Worm (Caenorhabditis elegans) whole organism, L4 larva: Measurements from ENCODE around the gene D1054.1.
A peak's percentile ranks its signal among the peaks of the same experiment; 100 is the strongest.

ENCODE experiments used
- D1046.2 ChIP-seq: fragments of 200-800 bp; sonication (Bioruptor generic); IDR thresholded peaks from 2 replicates; pipeline ENCODE4 v1.3.6; 2022; ENCODE audit warnings: missing genetic modification characterization, missing compliant biosample characterization
- F10B5.3 ChIP-seq: sonication (generic microtip); optimal IDR thresholded peaks from 2 replicates; lab custom pipeline; 2016; ENCODE audit warnings: mild to moderate bottlenecking, missing genetic modification characterization, missing compliant biosample characterization
- T26A8.4 ChIP-seq: fragments of 200-800 bp; sonication (Bioruptor generic); IDR thresholded peaks from 2 replicates; pipeline ENCODE4 v1.3.6; 2022; ENCODE audit warnings: missing genetic modification characterization, missing compliant biosample characterization
- Y5F2A.4 ChIP-seq: fragments of 200-800 bp; sonication (Bioruptor generic); optimal IDR thresholded peaks from 2 replicates; lab custom pipeline; 2018; ENCODE audit warnings: mild to moderate bottlenecking, missing genetic modification characterization, missing compliant biosample characterization
- ZK546.5 ChIP-seq, 2 experiments: sonication (generic microtip); optimal IDR thresholded peaks; 2 replicates each; lab custom pipeline; 2017; ENCODE audit warnings: missing biosample characterization in 2 of 2, missing genetic modification characterization in 2 of 2
- aly-2 ChIP-seq: sonication (generic microtip); optimal IDR thresholded peaks from 2 replicates; lab custom pipeline; 2018; ENCODE audit warnings: missing biosample characterization, missing genetic modification characterization
- ama-1 ChIP-seq: fragments of 150-350 bp; optimal IDR thresholded peaks from 2 replicates; lab custom pipeline; 2014; ENCODE audit warnings: inconsistent platforms, mixed read lengths
- ceh-28 ChIP-seq: fragments of 150-350 bp; optimal IDR thresholded peaks from 2 replicates; lab custom pipeline; 2014; ENCODE audit warnings: missing biosample characterization, missing genetic modification reagents, missing genetic modification characterization
- ceh-44 ChIP-seq: fragments of 200-800 bp; sonication (Bioruptor generic); IDR thresholded peaks from 2 replicates; pipeline ENCODE4 v1.3.6; 2022; ENCODE audit warnings: missing genetic modification reagents, missing genetic modification characterization, missing compliant biosample characterization
- daf-12 ChIP-seq: fragments of 150-350 bp; optimal IDR thresholded peaks from 2 replicates; lab custom pipeline; 2014; ENCODE audit warnings: missing biosample characterization, missing genetic modification reagents, missing genetic modification characterization
- daf-16 ChIP-seq, 3 experiments: sonication (generic microtip); optimal IDR thresholded peaks; 2 replicates each; lab custom pipeline; 2016 to 2017; ENCODE audit warnings: missing genetic modification characterization in 3 of 3, missing genetic modification reagents in 3 of 3, mild to moderate bottlenecking in 2 of 3, missing compliant biosample characterization in 2 of 3, missing biosample characterization in 1 of 3, moderate library complexity in 1 of 3
- dmd-6 ChIP-seq: fragments of 200-800 bp; sonication (Bioruptor generic); IDR thresholded peaks from 2 replicates; pipeline ENCODE4 v1.3.6; 2022; ENCODE audit warnings: missing genetic modification reagents, missing genetic modification characterization, missing compliant biosample characterization
- dmd-8 ChIP-seq: fragments of 200-800 bp; sonication (Bioruptor generic); IDR thresholded peaks from 2 replicates; pipeline ENCODE4 v1.3.6; 2022; ENCODE audit warnings: missing genetic modification characterization, missing compliant biosample characterization
- duxl-1 ChIP-seq: sonication (generic microtip); optimal IDR thresholded peaks from 2 replicates; lab custom pipeline; 2016; ENCODE audit warnings: mild to moderate bottlenecking, missing genetic modification characterization, moderate library complexity, missing compliant biosample characterization; ENCODE audit not compliant: poor library complexity
- dve-1 ChIP-seq: sonication (generic microtip); optimal IDR thresholded peaks from 2 replicates; lab custom pipeline; 2017; ENCODE audit warnings: antibody characterized with exemption, mild to moderate bottlenecking, missing genetic modification characterization, missing compliant biosample characterization; ENCODE audit not compliant: insufficient read depth
- gei-8 ChIP-seq: fragments of 200-800 bp; sonication (Bioruptor generic); optimal IDR thresholded peaks from 2 replicates; lab custom pipeline; 2018; ENCODE audit warnings: mild to moderate bottlenecking, missing genetic modification characterization, missing compliant biosample characterization
- hlh-11 ChIP-seq: fragments of 200-800 bp; sonication (Bioruptor generic); optimal IDR thresholded peaks from 2 replicates; lab custom pipeline; 2018; ENCODE audit warnings: mild to moderate bottlenecking, missing genetic modification characterization, missing compliant biosample characterization
- hmg-1.1 ChIP-seq: fragments of 200-800 bp; sonication (Bioruptor generic); IDR thresholded peaks from 2 replicates; pipeline ENCODE4 v1.3.6; 2022; ENCODE audit warnings: missing genetic modification reagents, missing genetic modification characterization, missing compliant biosample characterization
- jun-1 ChIP-seq: fragments of 150-350 bp; optimal IDR thresholded peaks from 2 replicates; lab custom pipeline; 2014; ENCODE audit warnings: missing biosample characterization, missing genetic modification reagents, missing genetic modification characterization
- lin-13 ChIP-seq: fragments of 150-350 bp; optimal IDR thresholded peaks from 2 replicates; lab custom pipeline; 2014; ENCODE audit warnings: missing biosample characterization, missing genetic modification reagents, missing genetic modification characterization
- lin-38 ChIP-seq: fragments of 200-800 bp; sonication (Bioruptor generic); IDR thresholded peaks from 2 replicates; pipeline ENCODE4 v1.3.6; 2022; ENCODE audit warnings: missing genetic modification reagents, missing genetic modification characterization, missing compliant biosample characterization
- lir-3 ChIP-seq: sonication (generic microtip); optimal IDR thresholded peaks from 2 replicates; lab custom pipeline; 2016; ENCODE audit warnings: mild to moderate bottlenecking, missing genetic modification characterization, missing compliant biosample characterization
- madf-5 ChIP-seq, 2 experiments: fragments of 200-800 bp; sonication (Bioruptor generic); IDR thresholded peaks; 2 replicates each; pipeline ENCODE4 v1.3.6; 2022; ENCODE audit warnings: missing compliant biosample characterization in 2 of 2, missing genetic modification characterization in 2 of 2
- mep-1 ChIP-seq: fragments of 150-350 bp; sonication (generic microtip); optimal IDR thresholded peaks from 3 replicates; lab custom pipeline; 2014; ENCODE audit warnings: missing biosample characterization, missing genetic modification characterization
- mxl-2 ChIP-seq: fragments of 200-800 bp; sonication (Bioruptor generic); conservative IDR thresholded peaks from 2 replicates; pipeline ENCODE4 v1.3.6; 2022; ENCODE audit warnings: missing genetic modification reagents, missing genetic modification characterization, missing compliant biosample characterization
- mxl-3 ChIP-seq: fragments of 200-800 bp; sonication (Bioruptor generic); optimal IDR thresholded peaks from 2 replicates; lab custom pipeline; 2018; ENCODE audit warnings: mild to moderate bottlenecking, missing genetic modification characterization, missing compliant biosample characterization
- nhr-28 ChIP-seq: fragments of 150-350 bp; optimal IDR thresholded peaks from 2 replicates; lab custom pipeline; 2014; ENCODE audit warnings: missing biosample characterization, missing genetic modification characterization
- nhr-41 ChIP-seq: fragments of 200-800 bp; sonication (Bioruptor generic); IDR thresholded peaks from 2 replicates; pipeline ENCODE4 v1.3.6; 2022; ENCODE audit warnings: missing genetic modification reagents, missing genetic modification characterization, missing compliant biosample characterization
- nhr-48 ChIP-seq: sonication (generic microtip); optimal IDR thresholded peaks from 2 replicates; lab custom pipeline; 2016; ENCODE audit warnings: mild to moderate bottlenecking, missing genetic modification characterization, missing compliant biosample characterization
- nhr-6 ChIP-seq: fragments of 150-350 bp; optimal IDR thresholded peaks from 2 replicates; lab custom pipeline; 2014; ENCODE audit warnings: missing biosample characterization, missing genetic modification characterization
- nhr-77 ChIP-seq: fragments of 150-350 bp; optimal IDR thresholded peaks from 2 replicates; lab custom pipeline; 2014; ENCODE audit warnings: missing biosample characterization, missing genetic modification characterization
- pqm-1 ChIP-seq: sonication (generic microtip); optimal IDR thresholded peaks from 2 replicates; lab custom pipeline; 2017; ENCODE audit warnings: missing biosample characterization, missing genetic modification characterization
- rbr-2 ChIP-seq: sonication (generic microtip); optimal IDR thresholded peaks from 2 replicates; lab custom pipeline; 2016; ENCODE audit warnings: missing genotype, missing genetic modification characterization, missing compliant biosample characterization
- snpc-4 ChIP-seq: fragments of 150-350 bp; optimal IDR thresholded peaks from 2 replicates; lab custom pipeline; 2014; ENCODE audit warnings: missing biosample characterization, missing genetic modification characterization
- unc-62 ChIP-seq, 3 experiments: fragments of 150-350 bp in 1 of 3; sonication (generic microtip); optimal IDR thresholded peaks in 2 of 3; peaks in 1 of 3; 1 replicate in 1 of 3; 2 replicates in 2 of 3; lab custom pipeline; 2014 to 2017; ENCODE audit warnings: missing biosample characterization in 3 of 3, missing genetic modification characterization in 3 of 3, missing genetic modification reagents in 3 of 3, missing genotype in 1 of 3
- vab-7 ChIP-seq: fragments of 200-800 bp; sonication (Bioruptor generic); IDR thresholded peaks from 2 replicates; pipeline ENCODE4 v1.3.6; 2022; ENCODE audit warnings: missing genetic modification reagents, missing genetic modification characterization, missing compliant biosample characterization
- zfp-3 ChIP-seq: fragments of 200-800 bp; sonication (Bioruptor generic); conservative IDR thresholded peaks from 2 replicates; pipeline ENCODE4 v1.3.6; 2022; ENCODE audit warnings: missing genetic modification reagents, missing genetic modification characterization, missing compliant biosample characterization
- ztf-7 ChIP-seq: fragments of 150-350 bp; optimal IDR thresholded peaks from 2 replicates; lab custom pipeline; 2014; ENCODE audit warnings: missing biosample characterization, missing genetic modification characterization

D1054.1 gene

ce11 chrV:10784011-10784410 lies 14.0 kb upstream of the D1054.1 start, which contains the start of gene D1054.8:
Gene D1054.8 (plus strand): TSS chrV:10784311.
- TF ChIP-seq mxl-3 (GFP tag; lab: Kevin White, UChicago) = no peak
- peak; percentile 2 for TF ChIP-seq nhr-28 (tag; lab: Kevin White, UChicago)

- no peak for TF ChIP-seq ceh-28 (tag; lab: Kevin White, UChicago)
- TF ChIP-seq dmd-6 (GFP tag; lab: Robert Waterston, UW) = peak; percentile 65
- TF ChIP-seq T26A8.4 = no peak
- TF ChIP-seq snpc-4 (tag; lab: Kevin White, UChicago) = no peak
- TF ChIP-seq gei-8 (GFP tag; lab: Kevin White, UChicago) = no peak
- no peak for TF ChIP-seq ceh-44 (GFP tag; lab: Robert Waterston, UW)
- no peak for TF ChIP-seq lir-3 (tag; lab: Kevin White, UChicago)
- TF ChIP-seq aly-2 = no peak
- peak; percentile 4 for TF ChIP-seq ztf-7 (tag; lab: Kevin White, UChicago)
- no peak for TF ChIP-seq Y5F2A.4 (GFP tag; lab: Kevin White, UChicago)
- TF ChIP-seq lin-13 = no peak
- TF ChIP-seq hlh-11 (tag; lab: Kevin White, UChicago) = peak; percentile 74
- no peak for TF ChIP-seq nhr-41
- TF ChIP-seq zfp-3 (GFP tag; lab: Robert Waterston, UW) = no peak
- no peak for TF ChIP-seq ZK546.5 (tag; optimal IDR thresholded peaks at IDR 0.05; lab: Kevin White, UChicago)
- no peak for TF ChIP-seq lin-38 (GFP tag; lab: Robert Waterston, UW)
- no peak for TF ChIP-seq hmg-1.1 (GFP tag; lab: Robert Waterston, UW)
- TF ChIP-seq D1046.2 (GFP tag; lab: Robert Waterston, UW) = no peak
- no peak for TF ChIP-seq ama-1 (lab: Kevin White, UChicago)
- TF ChIP-seq nhr-48 = peak; percentile 65
- TF ChIP-seq nhr-6 (tag; lab: Kevin White, UChicago) = no peak
- no peak for TF ChIP-seq mep-1
- no peak for TF ChIP-seq jun-1 (tag; lab: Kevin White, UChicago)
- no peak for TF ChIP-seq F10B5.3
- no peak for TF ChIP-seq daf-16 (GFP tag; optimal IDR thresholded peaks at IDR 0.05; lab: Kevin White, UChicago)
- peak; percentile 92 for TF ChIP-seq daf-16 (tag; optimal IDR thresholded peaks at IDR 0.05; lab: Kevin White, UChicago)
- TF ChIP-seq daf-12 (tag; lab: Kevin White, UChicago) = no peak
- TF ChIP-seq dmd-8 = no peak
- no peak for TF ChIP-seq mxl-2
- TF ChIP-seq nhr-28 (tag; lab: Kevin White, UChicago) = peak; percentile 56
- no peak for TF ChIP-seq madf-5 (GFP tag; IDR thresholded peaks at IDR 0.05; lab: Robert Waterston, UW)
- TF ChIP-seq nhr-77 (tag; lab: Kevin White, UChicago) = peak; percentile 39
- peak; percentile 68 for TF ChIP-seq dve-1 (tag; lab: Kevin White, UChicago)
- no peak for TF ChIP-seq vab-7 (GFP tag; lab: Robert Waterston, UW)
- TF ChIP-seq pqm-1 (tag; lab: Kevin White, UChicago) = peak; percentile 55
These were observed 6.6 kb upstream of the D1054.1 start, which contains the start of gene D1054.5 for ce11 chrV:10776528-10777055. Gene D1054.5 (minus strand): TSS chrV:10776578.

ce11 chrV:10773216-10773615 lies 3.2 kb upstream of the D1054.1 start:
- peak in 1 of 2 experiments; percentile 99 for TF ChIP-seq unc-62 (GFP tag; optimal IDR thresholded peaks at IDR 0.05 in 1 of 2; lab: Kevin White, UChicago)
- TF ChIP-seq unc-62 (tag; optimal IDR thresholded peaks at IDR 0.05; lab: Kevin White, UChicago) = no peak
- no peak for TF ChIP-seq hlh-11 (tag; lab: Kevin White, UChicago)
- TF ChIP-seq, all 104 proteins: peak for 1

- TF ChIP-seq lin-38 (GFP tag; lab: Robert Waterston, UW) = peak; percentile 53
- no peak for TF ChIP-seq daf-12 (tag; lab: Kevin White, UChicago)
- peak; percentile 5 for TF ChIP-seq mep-1
- TF ChIP-seq duxl-1 (tag; lab: Kevin White, UChicago) = peak; percentile 17
- no peak for TF ChIP-seq rbr-2 (tag; lab: Kevin White, UChicago)
- TF ChIP-seq ceh-28 (tag; lab: Kevin White, UChicago) = no peak
- TF ChIP-seq ama-1 (lab: Kevin White, UChicago) = peak; percentile 42
These were observed 1.4 kb upstream of the D1054.1 start, which contains the start of gene D1054.3 for ce11 chrV:10771390-10771789. Gene D1054.3 (plus strand): TSS chrV:10771451.
